Worm (Caenorhabditis elegans): ENCODE data around the gene F39E9.6.

F39E9.6 gene

ce11 chrII:3313442-3313841 is at the start of gene F39E9.6:
TSS of gene F39E9.6 (minus strand) at chrII:3313542.
- no peak for TF ChIP-seq attf-4 (tag; optimal IDR thresholded peaks at IDR 0.05)
- no peak for TF ChIP-seq lin-1 (GFP tag; IDR thresholded peaks at IDR 0.05)
- no peak for TF ChIP-seq fkh-10 (GFP tag; optimal IDR thresholded peaks at IDR 0.05)
- no peak for TF ChIP-seq egl-27 (tag; optimal IDR thresholded peaks at IDR 0.05)
- TF ChIP-seq T20F7.1 (GFP tag; optimal IDR thresholded peaks at IDR 0.05) = no peak
- no peak for TF ChIP-seq lin-38 (GFP tag; IDR thresholded peaks at IDR 0.05)
- TF ChIP-seq gei-8 (GFP tag; optimal IDR thresholded peaks at IDR 0.05) = no peak

DNA sequence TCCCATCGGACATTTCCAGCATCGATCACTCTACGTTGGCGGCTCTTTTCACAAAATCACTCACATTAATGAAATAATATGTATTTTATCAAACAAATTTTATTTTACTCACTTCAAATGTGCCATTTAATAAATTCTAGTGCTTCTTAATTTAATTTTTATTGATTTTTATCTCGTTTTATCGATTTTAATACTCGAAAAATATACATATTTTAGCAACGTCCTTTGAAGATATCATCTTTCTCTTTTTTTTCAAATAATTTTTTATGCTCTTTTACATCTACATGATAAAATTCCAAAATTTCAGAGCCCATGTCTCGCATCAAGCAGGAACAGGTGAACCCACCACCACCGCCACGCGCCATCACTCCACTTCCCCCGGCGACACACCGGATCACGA is 45.5 kb upstream of the F39E9.6 start, which contains the start of the genes lido-14 and bath-27:
Gene lido-14 (plus strand): TSS at position 301 of the 400 bp plus-strand sequence.
Gene bath-27 (plus strand): TSS at position 306 of the 400 bp plus-strand sequence.
- no peak for TF ChIP-seq R02D3.7 (tag; optimal IDR thresholded peaks at IDR 0.05)
- no peak for TF ChIP-seq tag-97 (GFP tag; IDR thresholded peaks at IDR 0.05)
- no peak for TF ChIP-seq ceh-20 (GFP tag; IDR thresholded peaks at IDR 0.05)
- no peak for TF ChIP-seq nhr-102 (tag; optimal IDR thresholded peaks at IDR 0.05)
- TF ChIP-seq nhr-48 (tag; optimal IDR thresholded peaks at IDR 0.05) = no peak
- TF ChIP-seq F26F4.8 (GFP tag; conservative IDR thresholded peaks at IDR 0.05) = no peak
- no peak for TF ChIP-seq saeg-2 (GFP tag; IDR thresholded peaks at IDR 0.05)
- no peak for TF ChIP-seq lim-7 (GFP tag; IDR thresholded peaks at IDR 0.05)
- TF ChIP-seq fkh-10 (GFP tag; optimal IDR thresholded peaks at IDR 0.05) = no peak

- TF ChIP-seq lin-38 (GFP tag; IDR thresholded peaks at IDR 0.05) (no peak), ctbp-1 (GFP tag; IDR thresholded peaks at IDR 0.05) (no peak), nhr-48 (tag; optimal IDR thresholded peaks at IDR 0.05) (no peak), spr-3 (GFP tag; optimal IDR thresholded peaks at IDR 0.05) (no peak), ceh-82 (tag; optimal IDR thresholded peaks at IDR 0.05) (no peak), lin-13 (GFP tag; optimal IDR thresholded peaks at IDR 0.05) (no peak), vab-7 (GFP tag; IDR thresholded peaks at IDR 0.05) (no peak), zfp-2 (tag; optimal IDR thresholded peaks at IDR 0.05) (no peak), mep-1 (tag; optimal IDR thresholded peaks at IDR 0.05) (no peak), madf-9 (GFP tag; conservative IDR thresholded peaks at IDR 0.05) (no peak), ZK337.2 (GFP tag; IDR thresholded peaks at IDR 0.05) (no peak), unc-130 (GFP tag; optimal IDR thresholded peaks at IDR 0.05) (no peak), ztf-11 (tag; optimal IDR thresholded peaks at IDR 0.05) (no peak), R02D3.7 (tag; optimal IDR thresholded peaks at IDR 0.05) (no peak), lin-15B (tag; optimal IDR thresholded peaks at IDR 0.05) (no peak), egl-43 (GFP tag; IDR thresholded peaks at IDR 0.05) (no peak)
Observed at ce11 chrII:3349820-3350291, 36.5 kb upstream of the F39E9.6 start, which contains the start of gene F14D2.8. TSS of gene F14D2.8 (minus strand) at chrII:3349870.

- TF ChIP-seq aha-1 (tag) = peak; percentile 33
- no peak for TF ChIP-seq pqm-1 (tag; optimal IDR thresholded peaks at IDR 0.05)
Observed at ce11 chrII:3347940-3348610, 34.7 kb upstream of the F39E9.6 start, which contains the start of the genes F14D2.14 and bath-29. TSS of gene F14D2.14 (minus strand) at chrII:3347990. TSS of gene bath-29 (plus strand) at chrII:3348560.

DNA sequence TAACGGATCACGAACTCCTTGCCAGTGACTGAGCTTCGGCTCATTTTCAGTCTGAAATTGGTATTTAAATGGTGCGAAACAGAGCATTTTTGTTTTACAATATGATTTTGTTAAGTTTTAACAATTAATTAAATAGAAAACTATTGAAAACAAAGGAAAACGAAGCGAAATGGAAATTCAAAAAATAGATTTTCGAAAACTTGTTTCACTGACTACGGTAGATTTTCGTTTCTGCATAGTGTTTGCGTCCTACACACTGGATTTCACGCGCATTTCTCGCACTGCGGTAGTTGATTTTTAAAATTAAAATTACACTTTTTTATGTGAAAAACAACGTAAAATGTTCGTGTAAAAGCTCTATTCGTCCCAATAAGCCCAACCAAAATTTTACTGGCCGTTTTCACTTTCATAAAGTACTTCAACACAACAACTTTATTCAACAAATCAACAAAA is 33.0 kb upstream of the F39E9.6 start, which contains the start of gene bath-30:
Gene bath-30 (minus strand): TSS at position 51 of the 453 bp plus-strand sequence.
- 0 out of 2 replicates have a peak, but pooled peaks have one; percentile 12 for TF ChIP-seq lin-38 (GFP tag; IDR thresholded peaks at IDR 0.05)
- TF ChIP-seq nhr-41 (GFP tag; IDR thresholded peaks at IDR 0.05) = no peak
- no peak for TF ChIP-seq unc-130 (GFP tag; optimal IDR thresholded peaks at IDR 0.05)
